Worm (Caenorhabditis elegans) whole organism, L1 larva: ENCODE data around the gene grl-3.

ENCODE experiments used
- egl-13 ChIP-seq: sonication (generic microtip); optimal IDR thresholded peaks from 2 replicates; lab custom pipeline; 2016; ENCODE audit warnings: missing genotype, missing genetic modification reagents, missing genetic modification characterization, missing compliant biosample characterization
- ets-5 ChIP-seq: fragments of 200-800 bp; sonication (Bioruptor generic); IDR thresholded peaks from 2 replicates; pipeline ENCODE4 v1.3.6; 2022; ENCODE audit warnings: missing genetic modification characterization, missing compliant biosample characterization
- fkh-10 ChIP-seq: sonication (generic microtip); optimal IDR thresholded peaks from 2 replicates; lab custom pipeline; 2017; ENCODE audit warnings: missing biosample characterization, missing genetic modification reagents, missing genetic modification characterization
- grh-1 ChIP-seq: fragments of 200-800 bp; sonication (Bioruptor generic); IDR thresholded peaks from 2 replicates; pipeline ENCODE4 v1.3.6; 2022; ENCODE audit warnings: missing genetic modification reagents, missing genetic modification characterization, missing compliant biosample characterization
- hlh-17 ChIP-seq: fragments of 200-800 bp; sonication (Bioruptor generic); optimal IDR thresholded peaks from 2 replicates; lab custom pipeline; 2018; ENCODE audit warnings: missing genetic modification characterization, mild to moderate bottlenecking, missing compliant biosample characterization, moderate library complexity, borderline replicate concordance
- hpl-2 ChIP-seq: fragments of 150-350 bp; optimal IDR thresholded peaks from 2 replicates; lab custom pipeline; 2014; ENCODE audit warnings: missing biosample characterization, missing genetic modification reagents, missing genetic modification characterization
- irx-1 ChIP-seq: sonication (generic microtip); optimal IDR thresholded peaks from 2 replicates; lab custom pipeline; 2016; ENCODE audit warnings: missing genetic modification characterization, missing compliant biosample characterization
- lin-35 ChIP-seq, 2 experiments: fragments of 150-350 bp; optimal IDR thresholded peaks; 2 replicates each; lab custom pipeline; 2014; ENCODE audit warnings: missing biosample characterization in 2 of 2, missing genetic modification characterization in 2 of 2, missing genetic modification reagents in 2 of 2
- lsy-2 ChIP-seq, 2 experiments: fragments of 150-350 bp; optimal IDR thresholded peaks; 2 replicates each; lab custom pipeline; 2014; ENCODE audit warnings: missing biosample characterization in 2 of 2, missing genetic modification characterization in 2 of 2
- nhr-28 ChIP-seq: fragments of 150-350 bp; optimal IDR thresholded peaks from 2 replicates; lab custom pipeline; 2014; ENCODE audit warnings: missing biosample characterization, missing genetic modification characterization
- nhr-77 ChIP-seq: fragments of 150-350 bp; optimal IDR thresholded peaks from 2 replicates; lab custom pipeline; 2014; ENCODE audit warnings: missing biosample characterization, missing genetic modification characterization
- pqm-1 ChIP-seq: sonication (generic microtip); optimal IDR thresholded peaks from 3 replicates; lab custom pipeline; 2017; ENCODE audit warnings: missing biosample characterization, missing genetic modification characterization
- snpc-4 ChIP-seq: fragments of 150-350 bp; optimal IDR thresholded peaks from 2 replicates; lab custom pipeline; 2014; ENCODE audit warnings: missing biosample characterization, missing genetic modification characterization
- tlp-1 ChIP-seq: fragments of 150-350 bp; optimal IDR thresholded peaks from 2 replicates; lab custom pipeline; 2014; ENCODE audit warnings: missing biosample characterization, missing genetic modification characterization

DNA sequence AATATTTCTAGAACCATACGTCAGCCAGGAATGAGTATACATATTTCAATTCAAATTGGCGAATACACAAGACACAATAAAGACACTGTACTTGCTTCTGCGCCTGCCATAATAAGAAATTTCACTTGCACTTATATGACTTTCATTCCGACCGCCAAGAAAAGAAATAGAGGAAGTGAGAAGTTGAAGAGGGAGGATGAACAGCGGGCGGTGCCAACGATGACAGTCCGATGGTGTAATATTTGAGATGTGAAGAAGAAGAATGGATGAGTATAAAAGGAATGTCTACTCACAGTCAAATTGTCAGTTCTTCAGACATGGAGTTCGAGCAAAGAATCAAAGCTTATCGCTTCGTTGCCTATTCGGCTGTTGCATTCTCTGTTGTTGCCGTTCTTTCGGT, 26.3 kb upstream of the grl-3 start, which contains the start of gene col-154:
- TF ChIP-seq lsy-2 (tag; optimal IDR thresholded peaks at IDR 0.05; lab: Kevin White, UChicago) (no peak), hpl-2 (GFP tag; lab: Kevin White, UChicago) (no peak), grh-1 (no peak), nhr-77 (tag; lab: Kevin White, UChicago) (no peak), irx-1 (no peak), nhr-28 (tag; lab: Kevin White, UChicago) (no peak), lin-35 (GFP tag; optimal IDR thresholded peaks at IDR 0.05; lab: Kevin White, UChicago) (no peak), egl-13 (tag; lab: Kevin White, UChicago) (no peak), ets-5 (GFP tag; lab: Robert Waterston, UW) (no peak), hlh-17 (GFP tag; lab: Kevin White, UChicago) (no peak), snpc-4 (tag; lab: Kevin White, UChicago) (no peak), fkh-10 (GFP tag; lab: Kevin White, UChicago) (no peak), tlp-1 (tag; lab: Kevin White, UChicago) (no peak), pqm-1 (no peak)
